Worm (Caenorhabditis elegans) whole organism, midembryonic: ENCODE measurements around the gene clc-12.

Experiments used
- cog-1 ChIP-seq: sonication (generic microtip); optimal IDR thresholded peaks from 2 replicates; lab custom pipeline; 2016; ENCODE audit warnings: missing genetic modification characterization, missing compliant biosample characterization
- ref-1 ChIP-seq: fragments of 200-800 bp; sonication (Bioruptor generic); conservative IDR thresholded peaks from 2 replicates; pipeline ENCODE4 v1.3.6; 2022; ENCODE audit warnings: missing genetic modification reagents, missing genetic modification characterization, missing compliant biosample characterization
- tab-1 ChIP-seq: fragments of 200-800 bp; sonication (Bioruptor generic); IDR thresholded peaks from 2 replicates; pipeline ENCODE4 v1.3.6; 2022; ENCODE audit warnings: missing genetic modification characterization, missing compliant biosample characterization

DNA sequence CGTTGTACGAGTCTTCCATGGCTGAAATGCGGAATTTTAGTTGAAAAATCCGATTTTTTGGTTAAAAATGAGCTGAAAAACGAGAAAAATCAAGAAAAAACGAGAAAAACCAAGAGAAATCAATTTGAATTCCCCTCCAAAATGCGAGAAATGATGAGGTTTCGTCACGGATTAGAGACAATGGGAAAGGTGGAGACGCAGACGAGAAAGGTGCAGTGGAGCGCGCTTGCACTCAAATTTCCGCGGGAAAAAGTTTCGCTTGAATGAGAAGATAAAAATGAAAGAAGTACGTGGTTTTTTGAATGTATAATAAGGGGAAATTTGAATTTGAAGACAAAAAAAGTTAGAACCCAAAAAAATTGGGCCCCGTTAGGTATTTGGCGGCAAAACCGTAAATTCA is 43.5 kb downstream of the clc-12 start, which contains the start of gene efl-1:
- no peak for TF ChIP-seq ref-1 (GFP tag; lab: Robert Waterston, UW)
- no peak for TF ChIP-seq cog-1 (tag; lab: Kevin White, UChicago)
- TF ChIP-seq tab-1 (GFP tag; lab: Robert Waterston, UW), result no peak
